Worm (Caenorhabditis elegans): ENCODE measurements around the gene C11G6.2.

ce11 chrX:16285151-16285550, 43.3 kb upstream of the C11G6.2 start:
- TF ChIP-seq gmeb-1 (tag; optimal IDR thresholded peaks at IDR 0.05): no peak
- no peak for TF ChIP-seq sem-4 (tag; optimal IDR thresholded peaks at IDR 0.05)
- TF ChIP-seq egl-27 (tag; optimal IDR thresholded peaks at IDR 0.05): no peak
- no peak for TF ChIP-seq ztf-11 (tag; optimal IDR thresholded peaks at IDR 0.05)
- TF ChIP-seq ceh-82 (tag; optimal IDR thresholded peaks at IDR 0.05): no peak
- no peak for TF ChIP-seq ceh-16 (tag; optimal IDR thresholded peaks at IDR 0.05)
- TF ChIP-seq nhr-10 (tag; optimal IDR thresholded peaks at IDR 0.05): no peak
- no peak for TF ChIP-seq aly-2 (tag; optimal IDR thresholded peaks at IDR 0.05)
- no peak for TF ChIP-seq nhr-11 (tag; optimal IDR thresholded peaks at IDR 0.05)
